Fruit fly (Drosophila melanogaster): ENCODE measurements around the gene RpL17.

Gene RpL17

DNA sequence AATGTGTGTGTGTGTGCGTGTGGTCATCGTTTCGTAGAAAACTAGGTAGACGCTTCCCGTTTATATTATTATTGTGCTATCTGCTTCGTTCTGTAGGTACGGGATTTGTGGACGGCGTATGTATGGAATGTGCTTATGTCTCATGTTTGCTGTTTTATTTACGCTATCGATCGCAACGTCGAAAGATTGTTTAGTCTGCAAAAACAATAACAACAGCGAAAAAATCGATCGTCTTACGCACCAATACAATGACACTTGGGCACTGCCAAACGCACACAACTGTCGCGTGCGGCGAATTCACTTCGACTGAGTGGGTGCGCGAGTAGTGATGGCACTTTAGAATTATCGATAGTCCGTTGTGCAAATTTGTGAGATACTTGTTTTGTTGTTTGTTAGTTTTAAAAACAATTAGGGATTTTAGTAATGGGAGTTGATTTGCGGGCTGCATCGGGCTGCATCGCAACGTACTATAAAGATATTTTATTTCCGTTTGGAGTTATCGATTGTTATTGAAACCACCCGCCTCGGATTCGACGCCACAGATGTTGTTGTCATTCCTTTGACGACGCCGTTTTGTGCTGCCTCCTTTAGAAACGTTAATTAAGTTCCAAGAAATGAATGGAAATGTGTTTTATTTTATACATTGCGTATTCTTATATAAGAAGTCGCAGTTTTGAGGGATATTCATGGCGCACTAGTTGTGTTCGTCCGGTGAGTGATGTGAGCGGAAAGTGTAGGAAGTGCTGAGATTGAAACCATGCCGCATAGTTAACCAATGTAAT lies 15.3 kb upstream of the RpL17 start (continued):
- no peak for TF ChIP-seq lola (GFP tag; optimal IDR thresholded peaks at IDR 0.05)
- peak; percentile 91 for TF ChIP-seq CG3838 (GFP tag; optimal IDR thresholded peaks at IDR 0.05)
- peak; percentile 75 for TF ChIP-seq unc-4 (GFP tag; IDR thresholded peaks at IDR 0.05; ENCODE audit: partially characterized antibody)
- peak; percentile 84 for TF ChIP-seq CG13287 (GFP tag; IDR thresholded peaks at IDR 0.05; ENCODE audit: partially characterized antibody)
- peak; percentile 30 for TF ChIP-seq twi (tag; optimal IDR thresholded peaks at IDR 0.05)
- TF ChIP-seq E2f2 (GFP tag; IDR thresholded peaks at IDR 0.05) = peak; percentile 46; the same call in 1 of the 2 replicates
- no peak for TF ChIP-seq NFAT (GFP tag; IDR thresholded peaks at IDR 0.05)
- peak; percentile 88 for TF ChIP-seq Dll (GFP tag; IDR thresholded peaks at IDR 0.05; ENCODE audit: partially characterized antibody)
- peak; percentile 16 for TF ChIP-seq CG8290 (GFP tag; optimal IDR thresholded peaks at IDR 0.05)
- peak in 1 of 2 experiments; percentile 62 for TF ChIP-seq CG8290 (tag; optimal IDR thresholded peaks at IDR 0.05)
- TF ChIP-seq stwl (tag; optimal IDR thresholded peaks at IDR 0.05) = peak; percentile 54
- peak; percentile 41 for TF ChIP-seq CG15479 (GFP tag; optimal IDR thresholded peaks at IDR 0.05)
- peak; percentile 27 for TF ChIP-seq Dp (GFP tag; optimal IDR thresholded peaks at IDR 0.05)
- peak; percentile 54; the same call in 1 of the 3 replicates for TF ChIP-seq vnd (GFP tag; IDR thresholded peaks at IDR 0.05; ENCODE audit: partially characterized antibody)
- TF ChIP-seq CG2116 (GFP tag; optimal IDR thresholded peaks at IDR 0.05) = peak; percentile 56
- TF ChIP-seq CG18764 (GFP tag; optimal IDR thresholded peaks at IDR 0.05) = no peak
- peak; percentile 73 for TF ChIP-seq HLH4C (GFP tag; IDR thresholded peaks at IDR 0.05; ENCODE audit: partially characterized antibody)
- no peak for TF ChIP-seq hb (GFP tag; IDR thresholded peaks at IDR 0.05; ENCODE audit: partially characterized antibody)
- peak; percentile 44 for TF ChIP-seq MBD-R2 (GFP tag; IDR thresholded peaks at IDR 0.05)
- TF ChIP-seq CG9932 (GFP tag; IDR thresholded peaks at IDR 0.05) = peak; percentile 17; the same call in 1 of the 2 replicates
- no peak for TF ChIP-seq CG34422 (GFP tag; IDR thresholded peaks at IDR 0.05)
- TF ChIP-seq CG2129 (GFP tag; IDR thresholded peaks at IDR 0.05; ENCODE audit: partially characterized antibody) = peak; percentile 70
- 0 out of 4 replicates have a peak, but pooled peaks have one; percentile 53 for TF ChIP-seq chinmo (GFP tag; IDR thresholded peaks at IDR 0.05; ENCODE audit: partially characterized antibody)
- peak; percentile 61 for TF ChIP-seq Dref (GFP tag; IDR thresholded peaks at IDR 0.05)
- TF ChIP-seq CG7963 (GFP tag; IDR thresholded peaks at IDR 0.05; ENCODE audit: partially characterized antibody) = peak; percentile 54; the same call in 1 of the 3 replicates
- TF ChIP-seq CG3995 (GFP tag; optimal IDR thresholded peaks at IDR 0.05) = peak; percentile 3
- TF ChIP-seq HHEX (GFP tag; optimal IDR thresholded peaks at IDR 0.05) = peak; percentile 41
- peak; percentile 70 for TF ChIP-seq hbn (GFP tag; IDR thresholded peaks at IDR 0.05; ENCODE audit: partially characterized antibody)
- TF ChIP-seq ato (GFP tag; IDR thresholded peaks at IDR 0.05; ENCODE audit: partially characterized antibody) = peak; percentile 52; the same call in 1 of the 2 replicates
- TF ChIP-seq nerfin-2 (GFP tag; IDR thresholded peaks at IDR 0.05; ENCODE audit: partially characterized antibody) = peak; percentile 64
- no peak for TF ChIP-seq insv (GFP tag; optimal IDR thresholded peaks at IDR 0.05)
- no peak for TF ChIP-seq CG12071 (GFP tag; optimal IDR thresholded peaks at IDR 0.05)
- TF ChIP-seq CG32532 (GFP tag; IDR thresholded peaks at IDR 0.05) = 0 out of 2 replicates have a peak, but pooled peaks have one; percentile 10
- TF ChIP-seq sna (GFP tag; IDR thresholded peaks at IDR 0.05; ENCODE audit: partially characterized antibody) = peak; percentile 79
- TF ChIP-seq Sry-δ (GFP tag; optimal IDR thresholded peaks at IDR 0.05) = peak; percentile 87
- no peak for TF ChIP-seq Asciz (GFP tag; optimal IDR thresholded peaks at IDR 0.05)
- peak; percentile 19 for TF ChIP-seq CG14710 (tag; optimal IDR thresholded peaks at IDR 0.05)
- peak; percentile 13 for TF ChIP-seq pros (GFP tag; optimal IDR thresholded peaks at IDR 0.05)

All from whole organism, embryonic.